Worm (Caenorhabditis elegans) whole organism, mixed stage, embryonic: ENCODE data around the gene F29A7.4.

Experiments
- mep-1 ChIP-seq: fragments of 150-350 bp; optimal IDR thresholded peaks from 2 replicates; lab custom pipeline; 2017; ENCODE audit warnings: missing biosample characterization, missing genetic modification reagents, missing genetic modification characterization, inconsistent platforms
- unc-62 ChIP-seq: fragments of 150-350 bp; optimal IDR thresholded peaks from 2 replicates; lab custom pipeline; 2014; ENCODE audit warnings: missing biosample characterization, missing genetic modification reagents, missing genetic modification characterization
- ztf-11 ChIP-seq: fragments of 150-350 bp; optimal IDR thresholded peaks from 2 replicates; lab custom pipeline; 2014; ENCODE audit warnings: missing biosample characterization, missing genetic modification characterization

ce11 chrII:2769021-2769420 is 19.2 kb downstream of the F29A7.4 start, which contains the start of gene F08D12.7:
- TF ChIP-seq mep-1 (tag; lab: Kevin White, UChicago) (no peak), ztf-11 (no peak), unc-62 (no peak)
